Worm (Caenorhabditis elegans) whole organism, L4/young adult: ENCODE measurements around the gene ify-1.

Source experiments
- W03F9.2 ChIP-seq: fragments of 150-350 bp; optimal IDR thresholded peaks from 2 replicates; lab custom pipeline; 2014; ENCODE audit warnings: missing biosample characterization, missing genetic modification characterization
- dao-5 ChIP-seq: sonication (generic microtip); optimal IDR thresholded peaks from 2 replicates; lab custom pipeline; 2016; ENCODE audit warnings: missing genotype, missing genetic modification characterization, moderate library complexity, missing compliant biosample characterization
- him-1 ChIP-seq: sonication (generic microtip); optimal IDR thresholded peaks from 2 replicates; lab custom pipeline; 2016; ENCODE audit warnings: missing genotype, missing genetic modification reagents, missing genetic modification characterization, missing compliant biosample characterization

The ify-1 gene

DNA sequence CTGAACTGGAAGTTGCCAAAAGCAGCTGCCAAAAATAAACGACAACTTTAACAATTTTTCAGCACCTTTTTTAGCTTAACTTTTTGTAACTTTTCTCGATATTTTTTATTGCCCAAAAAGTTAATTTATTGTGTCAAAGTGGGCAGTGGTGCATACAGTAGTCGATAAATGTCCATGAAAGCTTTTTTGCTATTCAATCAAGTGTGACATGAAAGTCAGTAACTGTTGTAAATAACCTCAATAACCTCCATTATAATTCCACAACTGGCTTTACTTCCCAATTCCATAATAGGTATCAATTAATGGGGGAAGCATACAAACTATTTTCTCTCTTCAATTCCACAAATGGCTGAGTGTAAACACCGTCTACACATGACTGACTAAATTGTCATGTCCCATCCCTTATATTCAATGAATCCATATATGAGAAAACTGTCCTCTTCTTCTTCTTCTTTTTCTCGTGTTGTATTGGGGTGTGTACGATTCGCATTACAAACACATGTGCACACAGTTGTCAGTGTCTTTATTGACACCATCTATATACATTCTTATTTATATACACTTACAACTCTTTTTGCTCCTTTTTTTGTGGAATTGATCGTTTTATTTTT is 6.7 kb downstream of the ify-1 start:
- no peak for TF ChIP-seq W03F9.2
- no peak for TF ChIP-seq dao-5
- TF ChIP-seq him-1 (tag; lab: Kevin White, UChicago): no peak

DNA sequence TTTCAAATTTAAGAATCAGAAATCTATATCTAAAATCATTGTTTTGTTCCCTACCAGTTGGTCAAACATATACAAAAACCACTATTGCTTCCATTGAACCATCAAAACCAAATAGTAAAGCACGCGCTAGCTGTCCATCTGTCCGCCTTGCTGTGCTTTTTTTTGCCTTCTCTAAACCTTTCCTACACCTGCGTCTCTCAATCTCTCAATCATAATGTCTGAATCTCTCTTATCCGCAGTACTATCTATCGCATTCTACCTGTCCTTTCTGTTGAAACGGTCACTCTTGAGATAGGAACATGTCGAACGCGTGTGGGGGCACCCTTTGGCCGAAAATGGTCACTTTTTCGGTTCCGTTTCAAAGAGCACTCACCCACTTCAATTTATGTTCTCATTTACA is 7.7 kb downstream of the ify-1 start:
- TF ChIP-seq W03F9.2 (no peak), him-1 (tag; lab: Kevin White, UChicago) (no peak), dao-5 (no peak)

DNA sequence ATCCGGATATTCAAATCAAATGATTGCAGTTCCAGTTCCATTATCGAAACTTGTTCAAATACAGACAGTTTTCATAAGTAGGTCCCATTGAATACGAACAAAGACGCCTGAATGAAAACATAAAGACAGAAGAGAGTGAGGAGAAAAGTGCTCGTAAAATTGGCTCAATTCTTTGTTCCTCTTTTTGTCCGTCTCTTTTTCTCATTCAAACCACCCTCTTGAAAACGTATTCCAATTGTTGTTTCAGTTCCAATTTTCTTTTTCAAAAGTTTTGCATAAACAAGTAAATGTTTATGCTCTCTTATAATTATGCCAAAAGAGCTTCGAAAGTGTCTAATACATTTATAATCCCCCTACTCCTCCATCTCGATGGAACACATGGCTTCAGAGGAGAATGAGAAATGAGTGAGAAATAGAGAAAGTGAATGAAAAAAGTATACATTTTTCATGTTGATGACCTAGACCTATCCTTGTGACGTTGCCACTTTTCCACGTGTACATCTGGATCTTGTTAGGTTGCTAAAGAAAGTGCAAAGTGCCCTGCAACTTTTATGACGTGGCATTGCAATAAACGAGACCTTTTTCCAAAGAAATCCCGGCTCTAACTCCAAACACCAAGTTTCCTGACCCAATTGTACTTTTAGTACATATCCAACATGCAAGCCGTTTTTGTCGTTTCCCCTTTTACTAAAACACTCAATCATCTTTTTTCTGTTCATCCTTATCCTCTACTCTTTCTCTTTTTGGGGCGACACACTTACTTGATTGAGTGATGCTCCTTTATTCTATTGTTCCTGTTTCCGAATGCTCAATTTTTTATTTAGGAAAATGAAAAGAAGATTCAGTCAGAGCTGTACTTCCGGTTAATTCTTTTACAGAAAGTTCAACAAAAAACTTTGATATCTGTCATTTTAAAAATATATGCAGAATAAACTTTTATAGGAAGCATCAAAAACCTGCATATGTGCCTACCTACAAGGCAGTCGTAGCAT is 8.5 kb downstream of the ify-1 start:
- TF ChIP-seq W03F9.2 (no peak), him-1 (tag; lab: Kevin White, UChicago) (no peak), dao-5 (no peak)

DNA sequence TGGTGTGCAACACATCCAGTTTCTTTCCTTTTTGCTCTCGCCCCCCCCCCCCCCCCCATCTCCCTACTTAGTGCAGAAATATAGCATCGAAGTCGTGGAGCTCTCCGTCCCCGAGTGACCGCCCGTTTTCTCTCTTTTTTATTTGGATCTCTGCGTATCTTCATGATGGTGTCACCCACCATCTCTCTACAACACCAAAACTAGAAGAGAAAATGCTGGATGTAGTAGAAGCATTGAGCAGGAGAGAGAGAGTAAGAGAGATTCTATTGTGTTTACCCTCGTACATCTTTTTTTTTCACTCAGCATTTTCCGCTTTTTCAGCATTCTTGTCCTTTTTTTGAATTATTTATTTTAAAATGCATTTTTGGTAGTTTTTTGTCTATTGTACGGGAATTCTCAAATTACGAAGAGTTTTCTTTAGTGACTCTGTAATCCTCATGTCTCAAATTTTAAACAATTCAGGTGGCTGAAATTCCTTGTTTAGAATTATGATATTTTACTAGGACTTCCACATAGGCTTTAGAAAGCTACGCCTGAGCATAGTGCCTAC is 12.5 kb downstream of the ify-1 start:
- TF ChIP-seq dao-5: no peak

DNA sequence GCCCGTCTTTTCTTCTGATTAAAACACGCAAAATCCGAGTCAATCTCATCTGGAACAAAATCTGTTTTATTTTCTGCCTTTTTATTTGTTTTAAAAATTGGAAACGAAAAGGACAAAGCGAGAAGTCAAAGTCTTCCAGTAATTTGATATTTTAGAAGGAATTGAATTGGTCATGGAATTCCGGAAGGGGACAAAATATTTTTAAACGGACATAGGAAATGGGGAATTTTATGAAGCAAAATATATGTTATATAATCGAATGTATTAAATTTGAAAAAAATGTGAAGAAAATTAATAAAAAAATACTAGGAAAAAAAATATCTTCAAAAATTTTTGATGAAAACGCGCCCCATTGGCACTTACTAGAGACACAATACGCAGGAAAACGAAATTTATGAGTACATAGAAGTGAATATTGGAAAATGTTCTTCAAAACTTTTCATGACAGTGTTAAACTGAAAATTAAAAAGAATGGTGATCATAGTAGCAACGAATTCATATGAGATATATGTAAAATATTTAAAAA is 14.3 kb downstream of the ify-1 start, which contains the start of gene F33G12.7:
F33G12.7 (minus strand) TSS at position 51 of the 526 bp plus-strand sequence.
- no peak for TF ChIP-seq dao-5
- no peak for TF ChIP-seq W03F9.2
- no peak for TF ChIP-seq him-1 (tag; lab: Kevin White, UChicago)

DNA sequence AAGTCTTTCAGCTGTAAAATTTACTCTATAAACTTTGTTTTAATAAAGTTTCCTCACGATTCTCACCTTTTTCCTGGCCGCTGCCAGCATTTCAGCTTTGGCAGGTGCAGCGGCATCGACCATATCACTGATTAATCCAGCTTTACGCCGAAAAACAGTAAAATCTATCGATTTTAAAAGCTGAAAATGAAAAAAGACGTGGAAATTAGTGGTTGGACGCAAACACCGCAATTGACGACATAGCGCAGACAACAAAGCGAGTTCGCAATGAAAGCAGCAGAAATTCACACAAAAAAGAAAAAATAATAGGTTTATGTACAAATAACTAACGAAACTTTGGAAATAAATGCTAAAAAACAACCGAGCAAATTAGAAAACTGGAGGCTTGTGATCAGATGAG is 15.1 kb downstream of the ify-1 start, which contains the start of gene golg-2:
golg-2 (minus strand) TSS at position 180 of the 400 bp plus-strand sequence.
- TF ChIP-seq W03F9.2: no peak
- TF ChIP-seq him-1 (tag; lab: Kevin White, UChicago): no peak
- no peak for TF ChIP-seq dao-5

DNA sequence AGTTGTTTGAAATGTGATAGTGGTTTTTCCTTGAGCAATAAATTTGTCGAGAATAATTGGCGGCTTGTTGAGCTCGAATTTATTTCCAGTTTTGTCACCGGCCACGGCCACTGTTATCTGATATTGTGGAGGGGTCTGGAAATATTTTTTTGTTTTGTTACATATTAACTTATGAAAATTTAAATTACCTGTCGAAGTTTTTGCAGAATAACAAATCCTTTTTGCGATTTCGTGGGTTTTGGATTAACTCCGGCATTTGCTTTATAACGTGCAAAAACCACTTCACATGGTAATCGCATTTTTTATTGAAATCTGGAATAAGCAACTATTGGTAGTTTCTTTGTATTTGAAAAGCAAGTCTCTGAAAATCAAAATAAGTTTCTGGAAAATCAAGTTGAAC is 18.9 kb downstream of the ify-1 start, which contains the start of gene lrr-1:
lrr-1 (minus strand) TSS at position 312 of the 400 bp plus-strand sequence.
- TF ChIP-seq W03F9.2 (no peak), dao-5 (no peak), him-1 (tag; lab: Kevin White, UChicago) (no peak)

DNA sequence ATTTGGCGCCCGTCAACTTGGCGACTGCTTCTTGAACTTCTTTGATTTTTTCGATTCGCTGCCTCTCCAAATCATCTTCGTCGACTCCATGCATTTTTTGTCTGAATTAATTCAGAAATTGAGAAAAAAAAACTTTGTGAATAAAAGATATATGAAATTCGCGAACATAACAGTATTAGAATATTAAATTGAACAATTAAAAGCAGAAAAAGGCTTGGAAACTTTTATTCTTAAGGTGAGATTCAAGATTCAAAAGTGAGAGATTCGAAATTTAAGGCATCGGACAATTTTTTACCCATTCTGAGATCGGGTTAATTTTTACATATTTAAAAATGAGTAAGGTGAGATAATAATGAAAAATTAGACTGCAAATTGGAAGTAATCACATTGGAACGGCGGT is 21.0 kb downstream of the ify-1 start, which contains the start of gene F33G12.3:
F33G12.3 (minus strand) TSS at position 101 of the 400 bp plus-strand sequence.
- TF ChIP-seq him-1 (tag; lab: Kevin White, UChicago): no peak
- TF ChIP-seq dao-5: no peak
- TF ChIP-seq W03F9.2: no peak

DNA sequence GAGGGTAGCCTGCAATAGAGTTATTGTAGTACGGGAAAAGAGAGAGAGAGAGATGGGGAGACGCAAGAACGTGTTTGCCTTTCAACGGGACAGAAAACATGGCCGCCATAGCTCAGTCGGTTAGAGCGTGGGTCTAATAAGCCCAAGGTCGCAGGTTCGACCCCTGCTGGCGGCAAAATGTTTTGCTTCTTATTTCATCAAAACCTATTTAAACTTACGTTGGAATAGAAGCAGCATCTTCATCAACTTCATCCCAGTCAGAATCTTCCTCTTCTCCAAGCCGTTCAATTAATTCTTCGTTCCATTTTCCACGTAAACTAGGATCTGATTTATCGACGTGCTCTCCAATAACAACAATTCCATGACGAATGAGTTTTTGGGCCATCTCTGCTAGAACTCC is 22.3 kb downstream of the ify-1 start:
- peak; percentile 54 for TF ChIP-seq him-1 (tag; lab: Kevin White, UChicago)
- TF ChIP-seq dao-5: peak; percentile 59
- TF ChIP-seq W03F9.2: no peak

DNA sequence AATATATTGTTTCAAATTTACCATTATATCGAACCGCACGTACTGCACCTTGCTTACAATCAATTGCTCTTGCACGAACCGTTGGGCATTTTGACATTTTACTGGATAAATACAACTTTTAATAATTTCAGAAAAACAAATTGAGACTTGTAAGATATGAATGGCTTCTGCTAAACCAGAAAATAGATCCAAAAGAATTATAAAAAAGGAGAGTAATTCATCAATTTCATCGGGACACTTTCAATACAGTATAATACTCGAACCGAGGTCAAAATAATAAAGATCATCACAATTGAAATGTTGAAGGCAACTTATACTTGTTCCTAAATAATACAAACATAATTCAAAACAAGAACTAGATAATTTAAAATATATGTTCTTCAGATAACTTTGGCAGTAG is 23.4 kb downstream of the ify-1 start, which contains the start of gene wdr-83:
wdr-83 (minus strand) TSS at position 101 of the 400 bp plus-strand sequence.
- TF ChIP-seq W03F9.2 (no peak), dao-5 (no peak), him-1 (tag; lab: Kevin White, UChicago) (no peak)

DNA sequence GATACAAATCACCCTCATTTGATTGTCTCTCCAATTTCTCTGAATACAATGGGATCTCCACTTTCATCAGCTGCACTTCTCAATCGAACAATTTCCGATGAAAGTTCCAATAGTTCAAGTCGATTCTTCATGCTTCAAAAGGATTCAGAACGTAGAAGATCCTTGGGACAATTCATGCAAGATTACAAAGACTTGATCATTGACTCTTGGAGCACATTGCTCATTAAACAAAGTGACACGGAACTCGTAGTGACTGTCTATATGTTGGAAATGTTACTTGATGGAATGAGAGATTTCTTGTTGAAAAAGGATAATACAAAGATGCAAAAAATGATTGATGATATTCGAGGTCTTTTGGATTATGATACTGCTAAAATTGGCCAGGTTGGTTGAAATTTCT is 27.0 kb downstream of the ify-1 start:
- no peak for TF ChIP-seq dao-5
- TF ChIP-seq him-1 (tag; lab: Kevin White, UChicago): no peak
- no peak for TF ChIP-seq W03F9.2

DNA sequence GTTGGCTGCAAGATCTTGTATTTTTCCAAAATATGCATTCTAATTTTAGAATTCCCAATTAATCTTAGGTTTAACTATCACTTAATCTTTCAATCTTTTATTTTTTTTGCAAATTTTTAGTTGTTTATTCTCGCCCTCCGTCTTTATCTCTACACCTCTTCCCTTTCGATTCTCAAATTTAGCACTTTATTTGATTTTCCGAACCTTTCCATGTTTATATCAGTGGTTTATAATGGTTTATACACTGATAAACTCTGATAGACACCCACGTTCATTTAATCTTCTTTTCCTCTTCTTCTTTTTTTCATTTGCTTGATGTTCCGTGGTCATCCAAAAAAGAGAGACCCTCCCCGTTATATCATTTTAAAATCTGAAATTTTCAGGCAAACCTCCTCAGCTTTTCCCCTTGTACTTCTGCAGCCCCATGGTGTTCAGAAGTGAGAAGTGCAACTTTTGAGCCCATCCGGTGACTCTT is 32.6 kb downstream of the ify-1 start, which contains the start of the genes nsy-1 and F59A6.13:
nsy-1 (plus strand) TSS at position 377 of the 475 bp plus-strand sequence.
F59A6.13 (plus strand) TSS at position 425 of the 475 bp plus-strand sequence.
- TF ChIP-seq dao-5: no peak
- no peak for TF ChIP-seq W03F9.2

DNA sequence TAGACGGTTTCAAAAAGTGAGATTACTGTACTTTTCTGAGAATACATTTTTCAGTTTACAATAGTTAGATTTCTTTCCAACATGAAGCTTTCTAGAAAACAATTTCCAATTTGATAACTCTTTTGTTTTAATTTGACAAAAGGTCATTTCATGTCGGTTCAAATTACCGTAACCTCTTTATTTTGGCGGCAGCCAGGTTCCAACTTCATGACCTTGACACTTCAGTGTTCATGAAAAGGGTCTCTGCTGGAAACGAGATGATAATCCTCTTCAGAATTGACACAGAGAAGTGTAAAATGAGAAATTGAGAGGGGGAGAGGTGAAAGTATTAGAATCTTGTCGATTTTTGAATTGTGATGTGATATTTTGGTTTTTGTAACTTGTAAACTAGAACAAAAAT is 33.5 kb downstream of the ify-1 start:
- TF ChIP-seq him-1 (tag; lab: Kevin White, UChicago) (no peak), dao-5 (no peak), W03F9.2 (no peak)

DNA sequence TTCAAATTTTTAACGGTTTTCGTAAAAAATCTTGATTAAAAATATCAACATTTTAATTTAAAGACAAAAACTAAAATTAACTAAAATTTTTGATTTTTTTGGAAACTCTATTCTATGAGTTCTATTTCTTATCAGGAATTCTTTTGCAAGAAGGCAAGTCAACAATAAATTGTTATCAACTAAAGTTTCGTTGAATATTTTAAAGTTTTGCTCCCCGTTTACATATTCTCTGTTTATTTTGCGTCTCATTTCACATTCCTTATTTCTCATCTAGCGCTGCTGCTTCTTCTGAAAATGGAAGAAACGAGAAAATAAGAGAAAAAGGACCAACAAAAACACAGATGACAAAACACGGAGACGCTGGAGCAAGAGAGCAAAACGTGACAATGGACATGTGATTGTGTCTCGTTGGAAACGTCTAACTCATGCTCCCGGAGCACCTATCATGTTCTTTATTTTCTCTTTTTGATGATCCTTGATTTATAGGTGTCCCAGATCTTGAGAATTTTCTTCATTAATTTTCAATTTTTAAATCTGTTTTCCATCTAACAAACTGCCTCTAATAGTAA is 34.4 kb downstream of the ify-1 start:
- TF ChIP-seq him-1 (tag; lab: Kevin White, UChicago) (no peak), W03F9.2 (no peak), dao-5 (no peak)
